Worm (Caenorhabditis elegans): Measurements from ENCODE around the gene K05B2.2.

ce11 chrX:4881310-4881709 is 24.6 kb upstream of the K05B2.2 start:
- TF ChIP-seq W03F9.2 (tag; optimal IDR thresholded peaks at IDR 0.05) (no peak), dao-5 (tag; optimal IDR thresholded peaks at IDR 0.05) (no peak)
